Worm (Caenorhabditis elegans): ENCODE results near the gene ncr-1.

Gene ncr-1

DNA sequence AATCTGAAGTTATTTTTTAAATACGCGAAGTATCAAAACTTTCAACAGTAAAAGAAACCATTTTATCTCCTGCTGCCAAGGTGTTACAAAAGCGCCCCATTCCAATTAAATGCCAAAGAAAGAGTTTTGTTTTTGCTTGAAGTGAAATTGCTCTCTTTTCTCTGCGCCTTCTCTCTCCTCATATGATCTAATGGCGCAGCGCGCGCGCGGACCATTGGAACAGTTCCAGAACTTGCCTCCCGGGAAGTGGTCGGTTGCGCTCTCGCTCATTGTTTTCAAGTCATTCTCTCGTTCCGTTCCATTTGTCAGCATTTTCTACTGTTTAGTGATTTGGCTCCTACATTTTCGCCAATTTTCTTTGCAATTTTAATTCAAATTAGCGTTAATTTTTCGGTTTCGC, 36.7 kb downstream of the ncr-1 start:
- no peak for TF ChIP-seq ztf-29 (GFP tag; IDR thresholded peaks at IDR 0.05)
- no peak for TF ChIP-seq flt-1 (GFP tag; IDR thresholded peaks at IDR 0.05)
- TF ChIP-seq cog-1 (tag; optimal IDR thresholded peaks at IDR 0.05) = no peak
- no peak for TF ChIP-seq T22C8.4 (GFP tag; IDR thresholded peaks at IDR 0.05)
- TF ChIP-seq med-1 (GFP tag; optimal IDR thresholded peaks at IDR 0.05; ENCODE audit: insufficient read depth) = no peak
- TF ChIP-seq ref-1 (GFP tag; conservative IDR thresholded peaks at IDR 0.05) = no peak
- no peak for TF ChIP-seq klf-2 (GFP tag; conservative IDR thresholded peaks at IDR 0.05)
- no peak for TF ChIP-seq ztf-23 (GFP tag; IDR thresholded peaks at IDR 0.05)
- no peak for TF ChIP-seq tab-1 (GFP tag; IDR thresholded peaks at IDR 0.05)

- no peak for TF ChIP-seq ref-1 (GFP tag; conservative IDR thresholded peaks at IDR 0.05)
- no peak for TF ChIP-seq T22C8.4 (GFP tag; IDR thresholded peaks at IDR 0.05)
- TF ChIP-seq ztf-23 (GFP tag; IDR thresholded peaks at IDR 0.05) = no peak
- no peak for TF ChIP-seq med-1 (GFP tag; optimal IDR thresholded peaks at IDR 0.05; ENCODE audit: insufficient read depth)
- TF ChIP-seq flt-1 (GFP tag; IDR thresholded peaks at IDR 0.05) = no peak
- no peak for TF ChIP-seq tab-1 (GFP tag; IDR thresholded peaks at IDR 0.05)
- no peak for TF ChIP-seq cog-1 (tag; optimal IDR thresholded peaks at IDR 0.05)
- TF ChIP-seq klf-2 (GFP tag; conservative IDR thresholded peaks at IDR 0.05) = no peak
- no peak for TF ChIP-seq ztf-29 (GFP tag; IDR thresholded peaks at IDR 0.05)
These were observed 40.4 kb downstream of the ncr-1 start, which contains the start of gene mltn-13 for ce11 chrX:4448283-4448682. TSS of gene mltn-13 (minus strand) at chrX:4448383.

DNA sequence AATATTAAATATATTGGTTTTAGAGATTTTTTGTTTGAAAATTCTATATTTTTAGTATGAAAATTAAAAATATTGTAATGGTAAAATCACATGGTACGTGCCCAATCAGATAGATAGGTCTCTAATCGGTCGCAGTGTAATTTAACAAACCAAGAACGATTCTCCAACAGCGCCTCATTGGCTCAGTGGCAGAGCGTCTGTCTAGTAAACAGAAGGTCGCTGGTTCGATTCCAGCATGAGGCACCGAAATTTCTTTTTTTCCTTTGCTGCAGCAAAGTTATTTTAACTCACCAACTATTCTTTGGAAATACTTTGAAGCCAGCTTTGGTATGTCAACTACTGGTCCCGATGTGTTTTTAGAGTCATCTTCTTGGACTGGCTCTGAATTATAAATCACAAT, 43.8 kb downstream of the ncr-1 start:
- TF ChIP-seq ztf-23 (GFP tag; IDR thresholded peaks at IDR 0.05) (peak; percentile 66), flt-1 (GFP tag; IDR thresholded peaks at IDR 0.05) (peak; percentile 87), klf-2 (GFP tag; conservative IDR thresholded peaks at IDR 0.05) (0 out of 2 replicates have a peak, but pooled peaks have one; percentile 41), ref-1 (GFP tag; conservative IDR thresholded peaks at IDR 0.05) (no peak), ztf-29 (GFP tag; IDR thresholded peaks at IDR 0.05) (no peak)

DNA sequence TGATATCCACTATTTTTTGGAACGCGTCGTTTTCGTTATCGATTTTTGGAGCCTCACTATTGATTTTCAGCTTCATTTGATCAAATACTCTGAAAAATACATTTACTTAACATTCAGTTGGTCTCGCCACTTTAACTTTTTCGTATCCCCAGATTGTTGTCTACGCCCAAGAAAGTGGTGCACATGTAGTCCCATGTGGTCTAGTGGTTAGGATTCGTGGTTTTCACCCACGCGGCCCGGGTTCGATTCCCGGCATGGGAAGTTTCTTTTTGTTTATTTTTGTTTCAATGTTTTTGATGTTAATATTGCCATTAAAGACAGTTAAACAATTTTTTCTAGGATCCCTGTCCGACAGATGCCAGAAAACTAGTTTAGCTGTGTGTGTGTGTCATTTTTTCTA, 44.6 kb downstream of the ncr-1 start:
- TF ChIP-seq med-1 (GFP tag; optimal IDR thresholded peaks at IDR 0.05; ENCODE audit: insufficient read depth) = peak; percentile 55
- peak; percentile 63 for TF ChIP-seq cog-1 (tag; optimal IDR thresholded peaks at IDR 0.05)
- TF ChIP-seq klf-2 (GFP tag; conservative IDR thresholded peaks at IDR 0.05) = peak; percentile 72; the same call in 1 of the 2 replicates
- peak; percentile 81 for TF ChIP-seq ztf-23 (GFP tag; IDR thresholded peaks at IDR 0.05)
- TF ChIP-seq T22C8.4 (GFP tag; IDR thresholded peaks at IDR 0.05) = peak; percentile 75
- peak; percentile 93 for TF ChIP-seq flt-1 (GFP tag; IDR thresholded peaks at IDR 0.05)
- peak; percentile 58 for TF ChIP-seq ref-1 (GFP tag; conservative IDR thresholded peaks at IDR 0.05)
- TF ChIP-seq ztf-29 (GFP tag; IDR thresholded peaks at IDR 0.05) = peak; percentile 86; the same call in 1 of the 2 replicates
- peak; percentile 92 for TF ChIP-seq tab-1 (GFP tag; IDR thresholded peaks at IDR 0.05)

- TF ChIP-seq ref-1 (GFP tag; conservative IDR thresholded peaks at IDR 0.05) = no peak
- TF ChIP-seq klf-2 (GFP tag; conservative IDR thresholded peaks at IDR 0.05) = no peak
- no peak for TF ChIP-seq ztf-29 (GFP tag; IDR thresholded peaks at IDR 0.05)
- TF ChIP-seq T22C8.4 (GFP tag; IDR thresholded peaks at IDR 0.05) = no peak
- TF ChIP-seq ztf-23 (GFP tag; IDR thresholded peaks at IDR 0.05) = no peak
- TF ChIP-seq flt-1 (GFP tag; IDR thresholded peaks at IDR 0.05) = no peak
- TF ChIP-seq med-1 (GFP tag; optimal IDR thresholded peaks at IDR 0.05; ENCODE audit: insufficient read depth) = no peak
- no peak for TF ChIP-seq tab-1 (GFP tag; IDR thresholded peaks at IDR 0.05)
These were observed 48.0 kb downstream of the ncr-1 start, which contains the start of gene F15A8.1 for ce11 chrX:4440641-4441040. TSS of gene F15A8.1 (plus strand) at chrX:4440941.

DNA sequence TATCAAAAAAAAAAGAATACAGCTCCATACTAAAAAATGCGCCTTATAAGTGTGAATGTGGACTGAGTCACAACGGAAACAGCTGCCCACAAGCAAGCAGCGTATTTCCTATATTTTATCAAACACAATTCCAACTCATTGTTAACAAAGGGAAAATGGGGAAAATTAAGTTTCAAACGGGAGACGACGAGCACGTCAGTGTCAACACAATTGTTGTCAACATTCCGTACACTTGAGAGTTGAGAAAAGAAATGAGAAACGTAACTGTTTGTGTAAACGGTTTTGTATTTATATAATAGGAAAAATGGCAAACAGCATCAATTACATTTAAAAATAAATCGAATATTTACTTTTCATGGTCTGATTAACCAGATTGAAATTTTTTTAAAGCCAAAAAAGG, 49.0 kb downstream of the ncr-1 start:
- no peak for TF ChIP-seq tab-1 (GFP tag; IDR thresholded peaks at IDR 0.05)
- no peak for TF ChIP-seq ztf-29 (GFP tag; IDR thresholded peaks at IDR 0.05)
- no peak for TF ChIP-seq ref-1 (GFP tag; conservative IDR thresholded peaks at IDR 0.05)
- no peak for TF ChIP-seq cog-1 (tag; optimal IDR thresholded peaks at IDR 0.05)

DNA sequence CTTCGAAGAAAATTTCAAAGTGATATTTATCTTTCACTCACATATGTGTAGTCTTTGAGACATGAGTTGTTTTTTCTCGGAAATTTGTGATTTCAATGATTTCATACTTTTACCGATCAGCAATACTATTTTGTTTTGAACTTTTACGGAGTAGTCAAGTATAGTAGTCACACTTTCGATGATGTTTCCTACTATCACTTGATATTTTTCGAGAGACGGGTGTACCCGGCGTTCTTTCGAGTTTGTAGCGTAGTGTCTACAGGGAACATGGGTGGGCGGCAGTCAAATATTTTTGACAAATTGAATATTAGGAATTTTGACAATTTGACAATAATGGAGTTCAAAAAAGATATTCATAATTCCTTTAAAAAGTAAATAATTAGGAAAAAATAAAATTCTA, 49.8 kb downstream of the ncr-1 start:
- no peak for TF ChIP-seq flt-1 (GFP tag; IDR thresholded peaks at IDR 0.05)
- TF ChIP-seq T22C8.4 (GFP tag; IDR thresholded peaks at IDR 0.05) = no peak
- TF ChIP-seq ztf-29 (GFP tag; IDR thresholded peaks at IDR 0.05) = no peak
- TF ChIP-seq klf-2 (GFP tag; conservative IDR thresholded peaks at IDR 0.05) = no peak
- no peak for TF ChIP-seq tab-1 (GFP tag; IDR thresholded peaks at IDR 0.05)
- no peak for TF ChIP-seq ztf-23 (GFP tag; IDR thresholded peaks at IDR 0.05)
- no peak for TF ChIP-seq cog-1 (tag; optimal IDR thresholded peaks at IDR 0.05)
- TF ChIP-seq ref-1 (GFP tag; conservative IDR thresholded peaks at IDR 0.05) = no peak
- TF ChIP-seq med-1 (GFP tag; optimal IDR thresholded peaks at IDR 0.05; ENCODE audit: insufficient read depth) = no peak

DNA sequence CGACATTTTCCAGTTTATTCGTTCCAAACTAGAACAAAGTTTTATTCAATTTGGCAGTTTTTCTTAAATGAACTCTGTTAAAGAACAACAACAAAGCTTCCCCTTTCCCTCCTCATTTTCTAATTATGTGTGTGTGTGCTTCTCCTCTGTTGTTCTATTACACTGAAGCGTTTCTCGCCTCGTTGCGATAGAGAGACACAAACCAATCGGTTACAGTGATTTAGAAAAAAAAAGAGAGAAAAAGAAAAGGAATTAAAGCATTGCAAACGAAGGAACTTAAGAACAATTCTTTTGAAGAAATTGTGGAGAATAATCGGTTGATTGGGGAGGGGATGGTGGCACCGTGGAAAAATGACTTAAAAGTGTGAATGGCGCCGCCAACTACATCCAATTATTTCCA, 51.1 kb downstream of the ncr-1 start, which contains the start of gene cest-26:
Gene cest-26, minus strand, starts transcription at position 101 of the 400 bp plus-strand sequence.
- TF ChIP-seq ztf-23 (GFP tag; IDR thresholded peaks at IDR 0.05) (no peak), cog-1 (tag; optimal IDR thresholded peaks at IDR 0.05) (no peak), T22C8.4 (GFP tag; IDR thresholded peaks at IDR 0.05) (no peak), med-1 (GFP tag; optimal IDR thresholded peaks at IDR 0.05; ENCODE audit: insufficient read depth) (no peak), klf-2 (GFP tag; conservative IDR thresholded peaks at IDR 0.05) (no peak), flt-1 (GFP tag; IDR thresholded peaks at IDR 0.05) (no peak), ztf-29 (GFP tag; IDR thresholded peaks at IDR 0.05) (no peak), ref-1 (GFP tag; conservative IDR thresholded peaks at IDR 0.05) (no peak), tab-1 (GFP tag; IDR thresholded peaks at IDR 0.05) (no peak)

DNA sequence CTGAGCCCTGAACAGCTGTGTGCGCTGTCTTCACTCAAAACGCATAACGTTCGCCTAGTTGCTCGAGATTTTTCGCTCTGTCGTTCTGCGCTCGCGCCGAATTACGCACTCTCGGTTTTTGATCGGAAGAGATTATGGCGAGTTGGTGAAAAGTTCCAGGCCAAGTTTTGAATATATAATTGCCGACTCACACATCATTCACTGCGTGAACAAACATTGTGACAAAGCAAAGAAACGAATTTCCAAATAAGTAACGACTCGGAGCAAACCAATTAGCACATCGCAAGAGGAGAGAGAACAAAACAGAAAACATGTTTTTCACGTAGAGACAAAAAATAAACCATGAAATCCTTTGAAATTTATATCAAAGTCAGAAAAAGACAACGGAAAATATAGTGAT, 53.3 kb downstream of the ncr-1 start:
- TF ChIP-seq ztf-29 (GFP tag; IDR thresholded peaks at IDR 0.05) (no peak), tab-1 (GFP tag; IDR thresholded peaks at IDR 0.05) (no peak), ztf-23 (GFP tag; IDR thresholded peaks at IDR 0.05) (no peak), ref-1 (GFP tag; conservative IDR thresholded peaks at IDR 0.05) (no peak), klf-2 (GFP tag; conservative IDR thresholded peaks at IDR 0.05) (no peak), cog-1 (tag; optimal IDR thresholded peaks at IDR 0.05) (no peak), med-1 (GFP tag; optimal IDR thresholded peaks at IDR 0.05; ENCODE audit: insufficient read depth) (no peak), T22C8.4 (GFP tag; IDR thresholded peaks at IDR 0.05) (no peak), flt-1 (GFP tag; IDR thresholded peaks at IDR 0.05) (no peak)

DNA sequence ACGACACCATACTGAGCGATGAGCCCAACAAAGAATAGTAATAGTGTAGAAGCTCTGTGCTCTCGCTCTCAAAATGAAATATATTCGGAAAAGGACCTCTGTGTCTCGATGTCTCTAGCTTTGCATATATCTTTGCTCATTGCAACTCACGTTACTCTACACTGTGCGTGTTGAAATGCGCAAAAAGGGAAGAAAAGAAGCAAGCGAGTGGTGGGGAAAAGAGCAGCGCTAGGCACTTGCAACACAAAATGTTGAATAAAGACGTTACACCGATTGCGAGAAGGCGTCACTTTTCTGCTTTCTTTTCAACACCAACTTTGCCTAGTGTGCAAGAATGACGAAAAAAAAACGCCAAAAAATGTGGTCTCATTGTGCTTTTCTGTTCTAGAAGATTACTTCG, 54.1 kb downstream of the ncr-1 start:
- TF ChIP-seq ztf-23 (GFP tag; IDR thresholded peaks at IDR 0.05) (no peak), ref-1 (GFP tag; conservative IDR thresholded peaks at IDR 0.05) (no peak), cog-1 (tag; optimal IDR thresholded peaks at IDR 0.05) (no peak), flt-1 (GFP tag; IDR thresholded peaks at IDR 0.05) (no peak), klf-2 (GFP tag; conservative IDR thresholded peaks at IDR 0.05) (no peak), ztf-29 (GFP tag; IDR thresholded peaks at IDR 0.05) (no peak), tab-1 (GFP tag; IDR thresholded peaks at IDR 0.05) (no peak)

Measured in whole organism, midembryonic.